Fruit fly (Drosophila melanogaster) whole organism, embryonic: ENCODE data around the gene fend.

Experiments
- Bdp1 ChIP-seq: fragments of 200-800 bp; sonication (Bioruptor generic); optimal IDR thresholded peaks from 3 replicates; lab custom pipeline; 2016; ENCODE audit warnings: missing biosample characterization, missing genetic modification characterization
- Bgb ChIP-seq: fragments of 200-800 bp; sonication (Bioruptor generic); IDR thresholded peaks from 2 replicates; pipeline ENCODE4 v1.3.6; 2022; ENCODE audit warnings: missing biosample characterization, missing genetic modification characterization; ENCODE audit not compliant: partially characterized antibody
- BtbVII ChIP-seq: fragments of 200-800 bp; sonication (Bioruptor generic); optimal IDR thresholded peaks from 3 replicates; lab custom pipeline; 2017; ENCODE audit warnings: missing biosample characterization, mild to moderate bottlenecking, missing genetic modification characterization
- CG12299 ChIP-seq: fragments of 200-800 bp; sonication (Bioruptor generic); optimal IDR thresholded peaks from 2 replicates; lab custom pipeline; 2018; ENCODE audit warnings: missing biosample characterization, mild to moderate bottlenecking, missing genetic modification characterization
- CG13424 ChIP-seq: fragments of 200-800 bp; sonication (Bioruptor generic); optimal IDR thresholded peaks from 2 replicates; lab custom pipeline; 2019; ENCODE audit warnings: missing biosample characterization, mild to moderate bottlenecking, missing genetic modification characterization, moderate library complexity
- CG14050 ChIP-seq: fragments of 200-800 bp; sonication (Bioruptor generic); IDR thresholded peaks from 3 replicates; pipeline ENCODE4 v1.3.6; 2022; ENCODE audit warnings: missing biosample characterization, missing genetic modification characterization
- CG14860 ChIP-seq: fragments of 200-800 bp; sonication (Bioruptor generic); IDR thresholded peaks from 3 replicates; pipeline ENCODE4 v1.3.6; 2022; ENCODE audit warnings: missing biosample characterization, missing genetic modification characterization; ENCODE audit not compliant: partially characterized antibody
- CG15514 ChIP-seq: fragments of 200-800 bp; sonication (Bioruptor generic); optimal IDR thresholded peaks from 3 replicates; lab custom pipeline; 2017; ENCODE audit warnings: missing biosample characterization, missing genetic modification characterization, mild to moderate bottlenecking, moderate library complexity, missing genetic modification reagents
- CG1603 ChIP-seq: fragments of 200-800 bp; sonication (Bioruptor generic); optimal IDR thresholded peaks from 2 replicates; lab custom pipeline; 2019; ENCODE audit warnings: missing biosample characterization, mild to moderate bottlenecking, missing genetic modification characterization, moderate library complexity
- CG17186 ChIP-seq: fragments of 200-800 bp; sonication (Bioruptor generic); optimal IDR thresholded peaks from 3 replicates; lab custom pipeline; 2017; ENCODE audit warnings: missing biosample characterization, missing genetic modification reagents, missing genetic modification characterization
- CG17328 ChIP-seq: fragments of 200-800 bp; sonication (Bioruptor generic); IDR thresholded peaks from 2 replicates; pipeline ENCODE4 v1.3.6; 2022; ENCODE audit warnings: missing biosample characterization, missing genetic modification characterization
- CG18011 ChIP-seq: fragments of 200-800 bp; sonication (Bioruptor generic); optimal IDR thresholded peaks from 2 replicates; lab custom pipeline; 2017; ENCODE audit warnings: missing biosample characterization, missing genetic modification characterization, mild to moderate bottlenecking, moderate library complexity, missing genotype
- CG1832 ChIP-seq: fragments of 200-800 bp; sonication (Bioruptor generic); optimal IDR thresholded peaks from 2 replicates; lab custom pipeline; 2017; ENCODE audit warnings: missing biosample characterization, mild to moderate bottlenecking, missing genetic modification characterization, inconsistent platforms
- CG3065 ChIP-seq: fragments of 200-800 bp; sonication (Bioruptor generic); optimal IDR thresholded peaks from 2 replicates; lab custom pipeline; 2016; ENCODE audit warnings: missing biosample characterization, missing genetic modification characterization
- CG34422 ChIP-seq: fragments of 200-800 bp; sonication (Bioruptor generic); IDR thresholded peaks from 3 replicates; pipeline ENCODE4 v1.3.6; 2022; ENCODE audit warnings: missing biosample characterization, missing genetic modification characterization
- CG4424 ChIP-seq: fragments of 200-800 bp; sonication (Bioruptor generic); optimal IDR thresholded peaks from 3 replicates; lab custom pipeline; 2016; ENCODE audit warnings: missing biosample characterization, missing genetic modification characterization
- CG6813 ChIP-seq: fragments of 200-800 bp; sonication (Bioruptor generic); optimal IDR thresholded peaks from 2 replicates; lab custom pipeline; 2017; ENCODE audit warnings: missing biosample characterization, missing genetic modification characterization, mild to moderate bottlenecking, moderate library complexity, missing genetic modification reagents
- CG8089 ChIP-seq: fragments of 200-800 bp; sonication (Bioruptor generic); optimal IDR thresholded peaks from 3 replicates; lab custom pipeline; 2016; ENCODE audit warnings: missing biosample characterization, missing genetic modification characterization
- Dad ChIP-seq: fragments of 200-800 bp; sonication (Bioruptor generic); optimal IDR thresholded peaks from 3 replicates; lab custom pipeline; 2016; ENCODE audit warnings: missing biosample characterization, missing genetic modification characterization
- Deaf1 ChIP-seq: fragments of 200-800 bp; optimal IDR thresholded peaks from 3 replicates; lab custom pipeline; 2019; ENCODE audit warnings: missing biosample characterization, mild to moderate bottlenecking, missing genetic modification characterization, moderate library complexity
- Doc3 ChIP-seq: fragments of 200-800 bp; sonication (Bioruptor generic); IDR thresholded peaks from 3 replicates; pipeline ENCODE4 v1.3.6; 2022; ENCODE audit warnings: missing biosample characterization, missing genetic modification characterization; ENCODE audit not compliant: partially characterized antibody
- Drgx ChIP-seq: fragments of 200-800 bp; sonication (Bioruptor generic); IDR thresholded peaks from 2 replicates; pipeline ENCODE4 v1.3.6; 2022; ENCODE audit warnings: missing biosample characterization, missing genetic modification characterization
- Eip74EF ChIP-seq, 2 experiments: fragments of 200-800 bp in 1 of 2; fragments of >200 bp in 1 of 2; sonication (Bioruptor generic) in 1 of 2; optimal IDR thresholded peaks; 2 replicates each; lab custom pipeline; 2017 to 2019; ENCODE audit warnings: missing biosample characterization in 2 of 2, missing genetic modification characterization in 2 of 2, mild to moderate bottlenecking in 1 of 2, moderate library complexity in 1 of 2
- Fer1 ChIP-seq: fragments of 200-800 bp; sonication (Bioruptor generic); optimal IDR thresholded peaks from 2 replicates; lab custom pipeline; 2017; ENCODE audit warnings: missing biosample characterization, mild to moderate bottlenecking, missing genetic modification characterization
- H15 ChIP-seq: fragments of 200-800 bp; sonication (Bioruptor generic); IDR thresholded peaks from 3 replicates; pipeline ENCODE4 v1.3.6; 2022; ENCODE audit warnings: missing biosample characterization, missing genetic modification characterization
- Hey ChIP-seq: fragments of 200-800 bp; sonication (Bioruptor generic); optimal IDR thresholded peaks from 3 replicates; lab custom pipeline; 2018; ENCODE audit warnings: missing biosample characterization, mild to moderate bottlenecking, missing genetic modification characterization
- Hr3 ChIP-seq: fragments of 200-800 bp; sonication (Bioruptor generic); optimal IDR thresholded peaks from 3 replicates; lab custom pipeline; 2016; ENCODE audit warnings: missing biosample characterization, missing genetic modification characterization
- Hr78 ChIP-seq, 2 experiments: fragments of 200-800 bp in 1 of 2; fragments of >200 bp in 1 of 2; sonication (Bioruptor generic) in 1 of 2; optimal IDR thresholded peaks; 2 replicates each; lab custom pipeline; 2017 to 2019; ENCODE audit warnings: missing biosample characterization in 2 of 2, missing genetic modification characterization in 2 of 2, mild to moderate bottlenecking in 1 of 2, moderate library complexity in 1 of 2
- Med ChIP-seq: fragments of 200-800 bp; sonication (Bioruptor generic); peaks from one replicate; lab custom pipeline; 2016; ENCODE audit warnings: missing biosample characterization, missing genetic modification characterization, mild to moderate bottlenecking, inconsistent platforms, moderate library complexity
- Opbp ChIP-seq: fragments of 200-800 bp; sonication (Bioruptor generic); IDR thresholded peaks from 3 replicates; pipeline ENCODE4 v1.3.6; 2022; ENCODE audit warnings: missing biosample characterization, missing genetic modification characterization; ENCODE audit not compliant: partially characterized antibody
- Sin3A ChIP-seq: fragments of >200 bp; optimal IDR thresholded peaks from 2 replicates; lab custom pipeline; 2018
- Stat92E ChIP-seq, 3 experiments: fragments of >200 bp in 2 of 3; fragments of 200-800 bp in 1 of 3; sonication (Bioruptor generic) in 1 of 3; optimal IDR thresholded peaks; 2 replicates each; lab custom pipeline; 2017 to 2019; ENCODE audit warnings: missing biosample characterization in 3 of 3, missing genetic modification characterization in 3 of 3, mild to moderate bottlenecking in 1 of 3, moderate library complexity in 1 of 3
- ash1 ChIP-seq: fragments of 200-800 bp; sonication (Bioruptor generic); optimal IDR thresholded peaks from 2 replicates; lab custom pipeline; 2018; ENCODE audit warnings: missing biosample characterization, mild to moderate bottlenecking, missing genetic modification characterization
- bigmax ChIP-seq: fragments of 200-800 bp; sonication (Bioruptor generic); optimal IDR thresholded peaks from 2 replicates; lab custom pipeline; 2018; ENCODE audit warnings: missing biosample characterization, mild to moderate bottlenecking, missing genetic modification characterization
- cg ChIP-seq: fragments of 200-800 bp; sonication (Bioruptor generic); optimal IDR thresholded peaks from 3 replicates; lab custom pipeline; 2019; ENCODE audit warnings: missing biosample characterization, mild to moderate bottlenecking, missing genetic modification characterization, moderate library complexity
- chif ChIP-seq, 2 experiments: fragments of 200-800 bp; sonication (Bioruptor generic); optimal IDR thresholded peaks; 3 replicates each; lab custom pipeline; 2016; ENCODE audit warnings: missing biosample characterization in 2 of 2, missing genetic modification characterization in 2 of 2
- emc ChIP-seq: fragments of 200-800 bp; sonication (Bioruptor generic); optimal IDR thresholded peaks from 2 replicates; lab custom pipeline; 2016; ENCODE audit warnings: missing biosample characterization, missing genetic modification characterization
- gfzf ChIP-seq: fragments of 200-800 bp; sonication (Bioruptor generic); optimal IDR thresholded peaks from 2 replicates; lab custom pipeline; 2016; ENCODE audit warnings: missing biosample characterization, mild to moderate bottlenecking, missing genetic modification characterization, moderate library complexity
- hth ChIP-seq: fragments of >200 bp; optimal IDR thresholded peaks from 2 replicates; lab custom pipeline; 2017; ENCODE audit warnings: inconsistent platforms
- lilli ChIP-seq: fragments of 200-800 bp; sonication (Bioruptor generic); optimal IDR thresholded peaks from 3 replicates; lab custom pipeline; 2016; ENCODE audit warnings: missing biosample characterization, missing genetic modification characterization
- nom ChIP-seq: fragments of 200-800 bp; sonication (Bioruptor generic); optimal IDR thresholded peaks from 2 replicates; lab custom pipeline; 2017; ENCODE audit warnings: missing biosample characterization, missing genetic modification characterization, mild to moderate bottlenecking, moderate library complexity, missing genetic modification reagents
- onecut ChIP-seq: fragments of 200-800 bp; sonication (Bioruptor generic); IDR thresholded peaks from 2 replicates; pipeline ENCODE4 v1.3.6; 2022; ENCODE audit warnings: missing biosample characterization, missing genetic modification characterization
- otp ChIP-seq: fragments of 200-800 bp; sonication (Bioruptor generic); IDR thresholded peaks from 3 replicates; pipeline ENCODE4, ENCODE4 v1.3.6; 2022; ENCODE audit warnings: missing biosample characterization, missing genetic modification characterization
- phol ChIP-seq: fragments of 200-800 bp; sonication (Bioruptor generic); optimal IDR thresholded peaks from 3 replicates; lab custom pipeline; 2018; ENCODE audit warnings: missing biosample characterization, mild to moderate bottlenecking, missing genetic modification characterization, moderate library complexity
- pita ChIP-seq: fragments of 200-800 bp; sonication (Bioruptor generic); optimal IDR thresholded peaks from 2 replicates; lab custom pipeline; 2017; ENCODE audit warnings: missing biosample characterization, mild to moderate bottlenecking, missing genetic modification characterization
- sens ChIP-seq: fragments of 200-800 bp; sonication (Bioruptor generic); peaks from one replicate; lab custom pipeline; 2016; ENCODE audit warnings: missing biosample characterization, missing genetic modification characterization
- sr ChIP-seq: fragments of 200-800 bp; sonication (Bioruptor generic); IDR thresholded peaks from 3 replicates; pipeline ENCODE4 v1.3.6; 2022; ENCODE audit warnings: missing biosample characterization, missing genetic modification characterization

Gene fend

DNA sequence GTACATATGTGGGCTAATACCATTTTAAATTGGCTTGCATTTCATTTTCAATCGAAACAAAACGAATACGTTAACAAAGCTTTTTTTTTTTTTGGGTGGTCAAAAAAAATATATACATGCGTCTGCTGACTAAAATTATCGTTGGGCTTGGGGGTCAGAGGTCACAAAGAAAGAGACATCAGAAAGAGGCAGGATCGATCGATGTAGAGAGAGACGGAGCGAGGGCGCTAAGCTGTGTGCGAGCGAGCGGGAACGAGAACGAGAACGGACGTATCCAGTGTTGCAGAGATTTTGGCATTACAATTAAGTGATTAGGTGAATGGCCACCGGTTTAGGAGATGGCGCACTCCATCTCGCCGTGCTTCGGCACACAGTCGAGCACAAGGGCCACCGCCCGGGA lies 41.0 kb downstream of the fend start:
- TF ChIP-seq Dad (GFP tag; lab: Kevin White, UChicago) (no peak), Bgb (GFP tag; lab: Robert Waterston, UW) (no peak), cg (no peak), Hey (tag; lab: Kevin White, UChicago) (no peak), CG4424 (GFP tag; lab: Kevin White, UChicago) (no peak), CG8089 (no peak), Med (no peak), CG1832 (GFP tag; lab: Kevin White, UChicago) (peak; percentile 65), CG17186 (GFP tag; lab: Kevin White, UChicago) (no peak), H15 (no peak), ash1 (no peak), Hr78 (GFP tag; optimal IDR thresholded peaks at IDR 0.05; lab: Kevin White, UChicago) (peak in 1 of 2 experiments; percentile 98), Eip74EF (GFP tag; optimal IDR thresholded peaks at IDR 0.05; lab: Kevin White, UChicago) (no peak), CG3065 (GFP tag; lab: Kevin White, UChicago) (no peak), onecut (no peak), Stat92E (GFP tag; optimal IDR thresholded peaks at IDR 0.05; lab: Kevin White, UChicago) (no peak)

DNA sequence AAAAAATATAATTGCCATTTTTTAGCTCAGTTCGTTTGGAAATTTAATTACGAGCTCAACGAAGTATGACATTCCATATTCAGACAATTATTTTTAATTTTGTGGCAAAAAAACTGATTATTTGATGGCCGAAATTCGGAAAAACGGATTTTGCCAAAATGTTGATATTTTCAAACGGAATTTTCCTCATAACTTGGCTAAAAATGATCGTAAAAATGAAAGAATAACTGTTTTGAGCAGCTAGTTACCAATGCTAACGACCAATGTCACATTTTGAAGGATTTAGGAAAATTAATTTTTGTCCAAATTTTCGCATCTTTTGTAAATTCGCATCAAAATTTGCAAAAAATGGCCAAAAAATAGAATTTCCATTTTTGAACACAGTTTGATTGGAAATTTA lies 41.8 kb downstream of the fend start:
- TF ChIP-seq CG14860 (GFP tag; lab: Robert Waterston, UW) = no peak
- TF ChIP-seq chif (GFP tag; optimal IDR thresholded peaks at IDR 0.05; lab: Kevin White, UChicago) = no peak
- TF ChIP-seq Hr3 = no peak
- TF ChIP-seq CG13424 (tag; lab: Kevin White, UChicago) = no peak
- no peak for TF ChIP-seq CG18011
- TF ChIP-seq CG14050 (GFP tag; lab: Robert Waterston, UW) = no peak
- TF ChIP-seq Deaf1 = no peak
- TF ChIP-seq otp (GFP tag; lab: Robert Waterston, UW) = no peak
- no peak for TF ChIP-seq Eip74EF (GFP tag; optimal IDR thresholded peaks at IDR 0.05; lab: Kevin White, UChicago)
- TF ChIP-seq CG12299 (tag; lab: Kevin White, UChicago) = no peak
- TF ChIP-seq, all 482 proteins: peak for 0

- peak; percentile 95 for TF ChIP-seq CG1603 (tag; lab: Kevin White, UChicago)
- TF ChIP-seq sr (GFP tag; lab: Robert Waterston, UW) = no peak
- TF ChIP-seq bigmax = peak; percentile 62
- TF ChIP-seq lilli (GFP tag; lab: Kevin White, UChicago) = peak; percentile 6
- peak; percentile 68 for TF ChIP-seq sens (GFP tag; lab: Kevin White, UChicago)
- no peak for TF ChIP-seq BtbVII
- TF ChIP-seq Drgx = peak; percentile 38; the same call in 1 of the 2 replicates
- TF ChIP-seq hth (lab: Kevin White, UChicago) = no peak
- TF ChIP-seq, all 482 proteins: peak for 5
Observed at dm6 chrX:9090057-9090358, 44.9 kb downstream of the fend start.

dm6 chrX:9089254-9090056 lies 45.4 kb downstream of the fend start, which contains the start of gene CCT2:
CCT2 (plus strand) TSS chrX:9089513.
- peak; percentile 62; the same call in 2 of the 3 replicates for TF ChIP-seq CG34422 (GFP tag; lab: Robert Waterston, UW)
- no peak for TF ChIP-seq emc (GFP tag; lab: Kevin White, UChicago)
- peak; percentile 93 for TF ChIP-seq gfzf (GFP tag; lab: Kevin White, UChicago)
- TF ChIP-seq Bdp1 (GFP tag; lab: Kevin White, UChicago) = no peak
- no peak for TF ChIP-seq CG17328 (GFP tag; lab: Robert Waterston, UW)
- TF ChIP-seq nom (GFP tag; lab: Kevin White, UChicago) = peak; percentile 68
- peak; percentile 63 for TF ChIP-seq CG15514 (GFP tag; lab: Kevin White, UChicago)
- peak; percentile 91 for TF ChIP-seq phol
- TF ChIP-seq Doc3 = no peak
- peak; percentile 73 for TF ChIP-seq Opbp (GFP tag; lab: Robert Waterston, UW)
- no peak for TF ChIP-seq CG6813
- TF ChIP-seq Sin3A (lab: Kevin White, UChicago) = peak; percentile 26
- peak; percentile 50 for TF ChIP-seq pita (GFP tag; lab: Kevin White, UChicago)
- TF ChIP-seq Fer1 (GFP tag; lab: Kevin White, UChicago) = peak; percentile 5
